Fruit fly (Drosophila melanogaster) whole organism, embryonic: ENCODE data around the gene Adgf-B.

ENCODE experiments used
- CG12942 ChIP-seq: fragments of 200-800 bp; sonication (Bioruptor generic); optimal IDR thresholded peaks from 3 replicates; lab custom pipeline; 2016; ENCODE audit warnings: missing biosample characterization, missing genetic modification characterization
- CG13123 ChIP-seq: fragments of 200-800 bp; sonication (Bioruptor generic); optimal IDR thresholded peaks from 2 replicates; lab custom pipeline; 2016; ENCODE audit warnings: missing biosample characterization, missing genetic modification characterization
- CG14014 ChIP-seq: fragments of 200-800 bp; sonication (Bioruptor generic); IDR thresholded peaks from 2 replicates; pipeline ENCODE4 v1.3.6; 2022; ENCODE audit warnings: missing biosample characterization, missing genetic modification characterization
- CG14710 ChIP-seq: fragments of 200-800 bp; sonication (Bioruptor generic); optimal IDR thresholded peaks from 3 replicates; lab custom pipeline; 2019; ENCODE audit warnings: missing biosample characterization, mild to moderate bottlenecking, missing genetic modification characterization, moderate library complexity
- CG15514 ChIP-seq: fragments of 200-800 bp; sonication (Bioruptor generic); optimal IDR thresholded peaks from 3 replicates; lab custom pipeline; 2017; ENCODE audit warnings: missing biosample characterization, missing genetic modification characterization, mild to moderate bottlenecking, moderate library complexity, missing genetic modification reagents
- CG16779 ChIP-seq: fragments of 200-800 bp; sonication (Bioruptor generic); IDR thresholded peaks from 2 replicates; pipeline ENCODE4 v1.3.6; 2022; ENCODE audit warnings: missing biosample characterization, missing genetic modification characterization
- CG17612 ChIP-seq: fragments of 200-800 bp; sonication (Bioruptor generic); IDR thresholded peaks from 2 replicates; pipeline ENCODE4 v1.3.6; 2022; ENCODE audit warnings: missing biosample characterization, missing genetic modification characterization
- CG18599 ChIP-seq: fragments of 200-800 bp; sonication (Bioruptor generic); optimal IDR thresholded peaks from 3 replicates; lab custom pipeline; 2017; ENCODE audit warnings: missing biosample characterization, missing genetic modification characterization, mild to moderate bottlenecking, moderate library complexity, missing genetic modification reagents
- CG2199 ChIP-seq: fragments of 200-800 bp; sonication (Bioruptor generic); IDR thresholded peaks from 3 replicates; pipeline ENCODE4 v1.3.6; 2022; ENCODE audit warnings: missing biosample characterization, missing genetic modification characterization
- CG2889 ChIP-seq: fragments of 200-800 bp; sonication (Bioruptor generic); IDR thresholded peaks from 3 replicates; pipeline ENCODE4 v1.3.6; 2022; ENCODE audit warnings: missing biosample characterization, missing genetic modification characterization
- CG31388 ChIP-seq: fragments of 200-800 bp; sonication (Bioruptor generic); optimal IDR thresholded peaks from 2 replicates; lab custom pipeline; 2016; ENCODE audit warnings: missing biosample characterization, missing genetic modification characterization
- CG32772 ChIP-seq: fragments of 200-800 bp; sonication (Bioruptor generic); IDR thresholded peaks from 2 replicates; pipeline ENCODE4 v1.3.6; 2022; ENCODE audit warnings: missing biosample characterization, missing genetic modification characterization
- CG3281 ChIP-seq: fragments of 200-800 bp; sonication (Bioruptor generic); optimal IDR thresholded peaks from 3 replicates; lab custom pipeline; 2017; ENCODE audit warnings: missing biosample characterization, mild to moderate bottlenecking, missing genetic modification characterization
- CG42726 ChIP-seq: fragments of 200-800 bp; sonication (Bioruptor generic); IDR thresholded peaks from 2 replicates; pipeline ENCODE4 v1.3.6; 2022; ENCODE audit warnings: missing biosample characterization, missing genetic modification characterization; ENCODE audit not compliant: partially characterized antibody
- CG4360 ChIP-seq: fragments of 200-800 bp; sonication (Bioruptor generic); IDR thresholded peaks from 2 replicates; pipeline ENCODE4 v1.3.6; 2022; ENCODE audit warnings: missing biosample characterization, missing genetic modification characterization
- CG9876 ChIP-seq: fragments of 200-800 bp; sonication (Bioruptor generic); optimal IDR thresholded peaks from 2 replicates; lab custom pipeline; 2016; ENCODE audit warnings: missing biosample characterization, missing genetic modification characterization
- CrebB ChIP-seq: fragments of 200-800 bp; sonication (Bioruptor generic); optimal IDR thresholded peaks from 3 replicates; lab custom pipeline; 2018; ENCODE audit warnings: missing biosample characterization, mild to moderate bottlenecking, missing genetic modification characterization
- Dbx ChIP-seq: fragments of 200-800 bp; sonication (Bioruptor generic); IDR thresholded peaks from 3 replicates; pipeline ENCODE4 v1.3.6; 2022; ENCODE audit warnings: missing biosample characterization, missing genetic modification characterization
- H2.0 ChIP-seq: fragments of 200-800 bp; sonication (Bioruptor generic); IDR thresholded peaks from 2 replicates; pipeline ENCODE4 v1.3.6; 2022; ENCODE audit warnings: missing biosample characterization, missing genetic modification characterization
- HLH3B ChIP-seq: fragments of 200-800 bp; sonication (Bioruptor generic); IDR thresholded peaks from 2 replicates; pipeline ENCODE4 v1.3.6; 2022; ENCODE audit warnings: missing biosample characterization, missing genetic modification characterization
- Hmx ChIP-seq: fragments of 200-800 bp; sonication (Bioruptor generic); optimal IDR thresholded peaks from 2 replicates; lab custom pipeline; 2016; ENCODE audit warnings: missing biosample characterization, missing genetic modification characterization
- Jarid2 ChIP-seq: fragments of 200-800 bp; sonication (Bioruptor generic); optimal IDR thresholded peaks from 3 replicates; lab custom pipeline; 2017; ENCODE audit warnings: mild to moderate bottlenecking, missing biosample characterization, missing genetic modification reagents, missing genetic modification characterization
- MESR4 ChIP-seq: fragments of 200-800 bp; sonication (Bioruptor generic); optimal IDR thresholded peaks from 2 replicates; lab custom pipeline; 2018; ENCODE audit warnings: missing biosample characterization, mild to moderate bottlenecking, missing genetic modification characterization, moderate library complexity
- al ChIP-seq: fragments of 200-800 bp; sonication (Bioruptor generic); IDR thresholded peaks from 2 replicates; pipeline ENCODE4 v1.3.6; 2022; ENCODE audit warnings: missing biosample characterization, missing genetic modification characterization
- cato ChIP-seq: fragments of 200-800 bp; sonication (Bioruptor generic); optimal IDR thresholded peaks from 2 replicates; lab custom pipeline; 2016; ENCODE audit warnings: missing biosample characterization, missing genetic modification characterization, borderline replicate concordance
- dan ChIP-seq: fragments of 200-800 bp; sonication (Bioruptor generic); IDR thresholded peaks from 2 replicates; pipeline ENCODE4 v1.3.6; 2022; ENCODE audit warnings: missing biosample characterization, missing genetic modification characterization
- dysf ChIP-seq: fragments of 200-800 bp; sonication (Bioruptor generic); IDR thresholded peaks from 3 replicates; pipeline ENCODE4 v1.3.6; 2022; ENCODE audit warnings: missing biosample characterization, missing genetic modification characterization
- emc ChIP-seq: fragments of 200-800 bp; sonication (Bioruptor generic); optimal IDR thresholded peaks from 2 replicates; lab custom pipeline; 2016; ENCODE audit warnings: missing biosample characterization, missing genetic modification characterization
- ems ChIP-seq: fragments of 200-800 bp; sonication (Bioruptor generic); optimal IDR thresholded peaks from 3 replicates; lab custom pipeline; 2016; ENCODE audit warnings: missing biosample characterization, missing genetic modification characterization
- ewg ChIP-seq: fragments of 200-800 bp; sonication (Bioruptor generic); optimal IDR thresholded peaks from 3 replicates; lab custom pipeline; 2017; ENCODE audit warnings: mild to moderate bottlenecking, missing biosample characterization, missing genetic modification reagents, missing genetic modification characterization
- her ChIP-seq: fragments of 200-800 bp; sonication (Bioruptor generic); optimal IDR thresholded peaks from 2 replicates; lab custom pipeline; 2016; ENCODE audit warnings: missing biosample characterization, missing genetic modification characterization
- kah ChIP-seq: fragments of 200-800 bp; sonication (Bioruptor generic); optimal IDR thresholded peaks from 2 replicates; lab custom pipeline; 2018; ENCODE audit warnings: missing biosample characterization, mild to moderate bottlenecking, missing genetic modification characterization
- ken ChIP-seq: fragments of 200-800 bp; sonication (Bioruptor generic); IDR thresholded peaks from 3 replicates; pipeline ENCODE4 v1.3.6; 2022; ENCODE audit warnings: missing biosample characterization, missing genetic modification characterization
- lbe ChIP-seq: fragments of 200-800 bp; sonication (Bioruptor generic); optimal IDR thresholded peaks from 2 replicates; lab custom pipeline; 2016; ENCODE audit warnings: missing biosample characterization, mild to moderate bottlenecking, missing genetic modification characterization
- lola ChIP-seq, 3 experiments: fragments of >200 bp in 2 of 3; fragments of 200-800 bp in 1 of 3; sonication (Bioruptor generic) in 1 of 3; optimal IDR thresholded peaks; 2 replicates each; lab custom pipeline; 2017 to 2019; ENCODE audit warnings: missing biosample characterization in 3 of 3, missing genetic modification characterization in 3 of 3, mild to moderate bottlenecking in 1 of 3, moderate library complexity in 1 of 3
- pb ChIP-seq: fragments of 200-800 bp; sonication (Bioruptor generic); optimal IDR thresholded peaks from 3 replicates; lab custom pipeline; 2016; ENCODE audit warnings: missing biosample characterization, missing genetic modification characterization
- pho ChIP-seq: fragments of 200-800 bp; sonication (Bioruptor generic); optimal IDR thresholded peaks from 2 replicates; lab custom pipeline; 2016; ENCODE audit warnings: missing biosample characterization, missing genetic modification characterization
- scrt ChIP-seq: fragments of 200-800 bp; sonication (Bioruptor generic); optimal IDR thresholded peaks from 2 replicates; lab custom pipeline; 2018; ENCODE audit warnings: missing biosample characterization, mild to moderate bottlenecking, missing genetic modification characterization, moderate library complexity
- slou ChIP-seq: fragments of 200-800 bp; sonication (Bioruptor generic); optimal IDR thresholded peaks from 3 replicates; lab custom pipeline; 2016; ENCODE audit warnings: missing biosample characterization, missing genetic modification characterization
- sqz ChIP-seq: fragments of 200-800 bp; sonication (Bioruptor generic); optimal IDR thresholded peaks from 3 replicates; lab custom pipeline; 2018; ENCODE audit warnings: missing biosample characterization, mild to moderate bottlenecking, missing genetic modification characterization
- stwl ChIP-seq: fragments of 200-800 bp; sonication (Bioruptor generic); optimal IDR thresholded peaks from 3 replicates; lab custom pipeline; 2018; ENCODE audit warnings: missing biosample characterization, mild to moderate bottlenecking, missing genetic modification characterization, moderate library complexity
- zen2 ChIP-seq: fragments of 200-800 bp; sonication (Bioruptor generic); IDR thresholded peaks from 3 replicates; pipeline ENCODE4 v1.3.6; 2022; ENCODE audit warnings: missing biosample characterization, missing genetic modification characterization; ENCODE audit not compliant: partially characterized antibody
- zfh1 ChIP-seq: fragments of 200-800 bp; sonication (Bioruptor generic); IDR thresholded peaks from 3 replicates; pipeline ENCODE4 v1.3.6; 2022; ENCODE audit warnings: missing biosample characterization, missing genetic modification characterization

Gene Adgf-B

DNA sequence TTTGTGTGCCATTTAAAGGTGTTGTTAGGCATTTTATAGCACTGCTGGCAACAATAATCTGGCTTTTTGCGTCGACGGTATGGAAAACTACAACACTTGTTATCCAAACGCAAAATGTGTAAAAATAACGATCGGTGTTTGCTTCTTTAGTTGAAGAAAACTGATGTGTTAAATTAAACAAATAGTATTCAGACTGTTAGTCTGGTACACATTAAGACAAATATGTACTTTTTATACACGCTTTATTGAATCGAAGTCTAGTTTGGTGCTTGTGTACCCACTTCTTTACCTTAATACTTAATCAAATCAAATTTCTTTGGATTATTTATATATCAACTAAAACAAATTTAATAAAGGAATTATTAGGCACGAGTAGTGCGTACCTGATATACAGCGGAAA is 41.1 kb upstream of the Adgf-B start (continued):
- TF ChIP-seq CG18599 (GFP tag; lab: Kevin White, UChicago) (peak; percentile 91), dan (GFP tag; lab: Robert Waterston, UW) (no peak), CG14014 (GFP tag; lab: Robert Waterston, UW) (no peak), MESR4 (GFP tag; lab: Kevin White, UChicago) (no peak), CG16779 (GFP tag; lab: Robert Waterston, UW) (no peak), Dbx (GFP tag; lab: Robert Waterston, UW) (0 out of 3 replicates have a peak, but pooled peaks have one; percentile 47), al (GFP tag; lab: Robert Waterston, UW) (no peak), pho (GFP tag; lab: Kevin White, UChicago) (peak; percentile 39), cato (no peak), slou (GFP tag; lab: Kevin White, UChicago) (peak; percentile 2), CrebB (tag; lab: Kevin White, UChicago) (peak; percentile 46), CG31388 (GFP tag; lab: Kevin White, UChicago) (no peak), Jarid2 (GFP tag; lab: Kevin White, UChicago) (peak; percentile 2), CG14710 (no peak)

DNA sequence AAGACGTTTGTCGTGTGGAACGTTAAGA is 40.9 kb upstream of the Adgf-B start, which contains the start of gene CG42815:
Gene CG42815 (minus strand): TSS at position 20 of the 28 bp plus-strand sequence.
- TF ChIP-seq lbe (GFP tag; lab: Kevin White, UChicago) (no peak), lola (GFP tag; optimal IDR thresholded peaks at IDR 0.05; lab: Kevin White, UChicago) (no peak), pb (GFP tag; lab: Kevin White, UChicago) (no peak), ems (GFP tag; lab: Kevin White, UChicago) (no peak), HLH3B (GFP tag; lab: Robert Waterston, UW) (no peak), CG2889 (GFP tag; lab: Robert Waterston, UW) (no peak), sqz (GFP tag; lab: Kevin White, UChicago) (no peak), emc (GFP tag; lab: Kevin White, UChicago) (no peak), CG3281 (GFP tag; lab: Kevin White, UChicago) (no peak), ken (GFP tag; lab: Robert Waterston, UW) (no peak)

DNA sequence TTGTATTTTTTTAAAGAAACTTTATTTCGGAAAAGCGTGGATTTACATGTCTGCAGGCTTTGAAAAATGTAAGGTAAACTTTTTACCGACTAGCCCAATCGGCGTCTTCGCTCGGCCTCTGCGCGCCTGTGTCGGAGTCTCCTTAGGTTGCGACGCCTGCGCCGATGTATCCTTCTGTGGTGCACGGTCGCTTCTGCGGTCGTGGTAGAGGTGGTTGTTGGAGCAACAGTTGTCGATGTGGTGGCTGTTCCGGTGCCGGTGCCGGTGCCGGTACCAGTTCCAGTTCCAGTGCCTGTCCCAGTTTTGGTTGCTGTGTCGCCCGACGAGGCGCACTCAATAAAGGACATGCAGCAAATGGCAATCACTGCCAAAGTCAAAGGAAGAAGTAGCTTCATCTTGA is 40.7 kb upstream of the Adgf-B start:
- TF ChIP-seq ewg (GFP tag; lab: Kevin White, UChicago) (peak; percentile 71), zfh1 (GFP tag; lab: Robert Waterston, UW) (no peak), CG4360 (GFP tag; lab: Robert Waterston, UW) (0 out of 2 replicates have a peak, but pooled peaks have one; percentile 9), stwl (peak; percentile 55), CG15514 (GFP tag; lab: Kevin White, UChicago) (peak; percentile 97), dysf (GFP tag; lab: Robert Waterston, UW) (no peak), her (GFP tag; lab: Kevin White, UChicago) (no peak), CG17612 (no peak), kah (GFP tag; lab: Kevin White, UChicago) (peak; percentile 33), CG13123 (GFP tag; lab: Kevin White, UChicago) (no peak), CG2199 (peak; percentile 81; the same call in 2 of the 3 replicates), zen2 (0 out of 3 replicates have a peak, but pooled peaks have one; percentile 20), Hmx (GFP tag; lab: Kevin White, UChicago) (no peak), H2.0 (GFP tag; lab: Robert Waterston, UW) (no peak), CG32772 (no peak), CG9876 (GFP tag; lab: Kevin White, UChicago) (no peak), CG42726 (GFP tag; lab: Robert Waterston, UW) (no peak), CG12942 (GFP tag; lab: Kevin White, UChicago) (no peak), scrt (GFP tag; lab: Kevin White, UChicago) (peak; percentile 83)
